Fruit fly (Drosophila melanogaster): ENCODE results near the gene CG9853.
A peak's percentile ranks its signal among the peaks of the same experiment; 100 is the strongest.

CG9853 gene

DNA sequence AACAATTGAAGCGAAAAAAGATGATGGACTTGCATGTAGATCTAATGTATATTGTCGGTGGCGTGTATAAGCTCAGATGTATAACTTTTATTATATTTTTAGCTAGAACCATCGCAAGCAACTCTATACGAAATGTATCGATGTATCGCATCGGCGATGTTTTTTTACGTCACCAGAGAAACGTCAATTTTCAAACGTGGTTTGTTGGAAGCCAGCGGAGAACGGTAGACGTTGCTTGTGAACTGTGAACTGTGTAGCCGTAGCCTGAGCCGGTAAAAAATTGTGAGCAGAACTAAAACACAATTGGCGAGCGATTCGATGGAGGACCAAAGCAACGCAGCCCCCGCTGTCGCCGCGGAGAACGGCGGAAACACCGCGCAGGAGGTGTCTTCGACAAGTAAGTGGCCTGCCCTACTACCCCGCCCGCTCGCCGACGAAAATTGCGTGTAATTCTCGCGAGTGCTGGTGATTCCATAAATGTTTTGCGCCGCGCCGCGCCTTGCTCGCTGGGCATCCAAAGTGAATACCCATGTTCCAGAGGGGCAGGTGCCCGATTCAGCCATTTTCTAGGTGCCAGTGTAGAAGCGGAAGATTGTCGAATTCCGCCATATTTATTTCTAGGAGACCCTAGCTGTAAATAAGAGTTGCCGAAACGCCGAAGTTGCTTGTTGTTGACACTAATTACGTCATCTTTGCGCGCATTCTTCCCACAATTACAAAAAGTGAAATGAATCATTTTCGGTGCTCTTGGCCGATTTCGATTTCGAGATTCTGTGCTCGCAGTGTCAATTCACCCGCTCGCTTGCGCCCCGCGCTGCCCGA is 1.3 kb upstream of the CG9853 start, which contains the start of gene lost:
lost (plus strand) TSS at position 193 of the 822 bp plus-strand sequence.
- no peak for TF ChIP-seq noc (tag; optimal IDR thresholded peaks at IDR 0.05)

DNA sequence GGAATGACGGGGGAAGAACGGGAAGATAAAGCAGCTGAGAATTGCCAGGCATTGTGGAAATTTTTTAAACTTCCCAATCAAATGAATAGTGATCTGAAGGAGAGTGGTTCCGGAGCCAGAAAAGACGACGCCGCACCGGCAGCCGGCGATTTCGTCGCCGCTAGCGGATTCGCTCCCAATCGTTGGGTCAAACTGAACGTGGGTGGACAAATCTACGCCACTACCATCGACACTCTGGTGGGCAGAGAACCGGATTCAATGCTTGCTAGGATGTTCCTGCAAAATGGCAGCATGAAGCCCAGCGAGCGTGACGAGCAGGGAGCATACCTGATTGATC is 1.4 kb downstream of the CG9853 start, which contains the start of gene CG14647:
CG14647 (plus strand) TSS at position 14 of the 337 bp plus-strand sequence.
- no peak for TF ChIP-seq noc (tag; optimal IDR thresholded peaks at IDR 0.05)

DNA sequence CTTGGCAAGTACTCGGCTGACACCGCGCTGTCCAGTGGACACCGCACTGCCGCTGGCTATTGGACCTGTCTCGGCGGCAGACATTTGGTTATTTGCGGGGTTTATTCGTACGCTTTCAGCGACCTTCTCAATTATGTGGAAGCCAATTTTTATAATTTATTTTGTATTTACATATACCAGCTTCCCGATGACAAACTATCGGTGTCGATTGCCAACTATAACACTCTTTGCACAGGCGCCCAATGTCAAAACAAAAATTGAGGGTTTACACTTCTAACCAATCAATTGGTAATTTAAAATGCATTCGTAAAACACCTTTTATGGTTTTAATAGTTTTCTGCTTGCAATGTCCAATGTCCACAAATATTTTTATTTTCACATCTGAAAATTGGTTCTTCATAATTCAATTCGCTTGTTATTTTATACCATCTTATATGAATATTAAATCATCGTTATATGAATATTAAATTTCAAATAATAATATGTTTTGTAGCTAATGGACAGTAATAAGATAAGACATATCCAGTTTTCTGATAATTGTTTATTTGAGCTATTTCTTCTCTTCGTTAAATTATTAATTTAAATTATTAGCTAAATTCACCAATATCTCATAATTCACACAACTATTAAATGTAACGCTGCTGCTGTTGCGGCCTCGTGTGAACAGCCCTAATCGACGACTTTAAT is 1.9 kb downstream of the CG9853 start:
- TF ChIP-seq noc (tag; optimal IDR thresholded peaks at IDR 0.05): no peak

DNA sequence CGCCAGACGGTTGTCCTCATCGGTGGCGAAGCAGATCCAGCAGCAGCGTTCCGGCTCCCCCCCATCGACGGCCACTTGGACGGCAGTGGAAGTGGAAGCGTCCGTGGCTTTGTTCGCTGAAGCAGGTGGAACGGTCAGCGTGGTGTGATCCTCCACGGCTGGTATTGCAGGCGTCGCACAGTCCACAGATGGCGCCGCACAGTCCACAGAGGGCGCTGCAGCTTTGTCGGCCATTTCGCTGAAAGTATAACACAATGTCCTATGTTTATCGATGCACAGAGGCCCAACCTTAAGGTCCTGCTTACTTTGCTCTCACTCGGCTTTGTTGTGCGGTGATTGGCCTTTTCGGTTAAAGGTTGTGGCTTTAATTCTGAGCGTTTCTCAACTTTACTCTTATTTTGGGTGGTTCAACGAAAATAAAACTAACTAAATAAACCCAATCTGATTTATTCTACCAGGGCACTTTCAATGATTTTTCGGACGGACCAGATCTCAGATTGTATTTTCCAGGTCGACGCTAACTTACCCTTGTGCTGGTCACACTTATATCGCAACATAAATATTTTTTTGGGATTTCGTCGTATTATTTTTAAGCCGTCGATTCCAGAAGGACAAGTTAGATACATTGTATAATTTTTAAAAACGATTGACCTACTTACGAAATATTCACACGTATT is 4.3 kb downstream of the CG9853 start, which contains the start of gene CG9855:
CG9855 (minus strand) TSS at position 473 of the 677 bp plus-strand sequence.
- TF ChIP-seq noc (tag; optimal IDR thresholded peaks at IDR 0.05): no peak

DNA sequence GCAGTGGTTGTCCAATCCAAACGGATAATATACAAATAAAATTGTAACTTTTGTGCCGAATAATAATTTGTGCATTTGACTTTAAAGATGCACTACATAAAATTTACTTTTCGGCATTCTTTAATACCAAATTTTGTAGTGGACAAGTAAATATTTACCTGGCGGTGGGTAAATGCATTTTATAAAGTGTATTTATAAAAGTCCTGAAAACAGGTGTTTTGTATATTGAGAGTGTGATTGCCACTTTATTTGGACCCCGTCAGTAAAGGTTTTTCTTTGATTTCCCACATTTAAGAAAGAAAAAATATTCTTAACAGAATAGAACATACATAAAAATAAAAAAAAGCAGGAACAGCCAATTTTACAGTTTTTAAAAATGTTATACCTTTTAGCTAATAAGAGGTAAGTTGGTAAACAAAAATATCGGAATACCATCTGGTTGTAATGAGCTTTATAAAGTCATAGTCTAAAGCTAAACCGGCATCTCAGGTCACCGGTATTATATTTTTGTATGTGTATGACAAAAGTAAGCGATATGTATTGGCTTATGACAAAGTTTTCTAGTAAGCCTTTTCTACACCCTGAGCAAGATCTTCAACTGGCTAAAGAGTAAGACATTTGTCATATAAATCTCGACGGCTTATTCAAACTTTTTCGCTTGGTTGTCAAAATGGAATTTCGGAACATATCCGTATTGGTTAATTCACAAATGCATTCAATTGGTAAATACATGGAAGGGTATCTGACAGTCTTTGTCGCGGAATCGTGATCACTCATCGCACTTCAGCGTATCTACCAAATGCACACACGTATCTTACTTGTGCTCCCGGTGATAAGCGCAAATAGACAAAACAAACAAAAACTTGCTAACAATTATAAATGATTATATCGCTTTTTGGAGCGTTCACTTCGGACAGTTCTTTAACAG is 6.9 kb downstream of the CG9853 start:
- TF ChIP-seq noc (tag; optimal IDR thresholded peaks at IDR 0.05): peak; percentile 96

DNA sequence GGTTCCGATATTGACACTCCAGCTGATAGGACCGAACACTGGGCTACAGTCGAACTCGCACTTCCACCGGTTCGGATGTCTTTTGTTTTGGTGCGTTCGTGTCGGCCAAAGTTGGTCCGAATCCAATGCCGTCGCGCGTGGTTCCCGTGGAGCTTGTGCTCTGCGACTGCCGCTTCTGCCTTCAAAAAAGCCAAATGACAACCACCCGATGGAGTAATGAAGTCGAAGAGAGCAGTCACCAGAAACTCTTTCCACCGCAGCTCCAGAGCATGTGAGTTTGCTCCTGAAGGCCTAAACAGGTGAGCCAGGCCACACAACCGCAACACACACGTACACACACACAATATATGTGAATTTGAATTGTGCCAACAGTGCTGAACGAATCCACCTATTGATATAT is 7.7 kb downstream of the CG9853 start, which contains the start of gene CG34112:
CG34112 (minus strand) TSS at position 143 of the 400 bp plus-strand sequence.
- no peak for TF ChIP-seq noc (tag; optimal IDR thresholded peaks at IDR 0.05)

DNA sequence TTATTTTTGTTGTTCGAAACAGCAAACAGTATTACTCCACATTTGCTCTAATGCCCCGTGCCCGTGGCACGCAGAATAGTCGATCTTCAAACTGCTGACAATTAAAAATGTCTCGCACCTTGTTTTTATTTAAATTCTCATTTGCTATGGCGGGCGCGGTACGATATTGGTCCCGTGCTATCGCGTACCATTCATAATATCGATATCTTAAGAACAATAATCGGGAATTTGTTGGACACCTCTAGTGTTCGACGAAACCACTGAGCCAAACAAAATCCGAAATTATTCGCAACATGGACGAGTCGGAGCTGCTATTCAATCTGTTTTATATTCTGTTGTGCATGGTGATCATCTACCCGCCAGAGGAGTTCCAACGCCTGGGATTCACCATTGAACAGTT is 11.7 kb downstream of the CG9853 start, which contains the start of gene CG14646:
CG14646 (plus strand) TSS at position 234 of the 400 bp plus-strand sequence.
- TF ChIP-seq noc (tag; optimal IDR thresholded peaks at IDR 0.05): no peak

DNA sequence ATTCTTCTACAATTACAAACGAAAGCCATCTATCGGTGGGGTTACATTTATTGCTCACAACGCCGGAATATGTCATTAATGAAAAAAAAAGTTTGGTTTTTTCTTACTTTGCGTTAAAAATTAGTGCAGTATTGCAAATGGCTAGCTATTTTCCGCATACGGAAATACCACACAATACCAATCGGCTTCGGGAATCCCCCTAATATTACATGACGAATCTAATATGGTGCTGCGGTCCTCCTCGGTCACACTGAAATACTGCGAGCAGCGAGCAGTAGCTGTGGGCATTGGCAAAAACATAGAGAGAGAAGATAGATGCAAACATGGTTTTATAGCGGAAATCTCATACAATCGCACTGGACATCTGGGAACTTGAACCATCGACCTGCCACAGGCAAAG is 14.3 kb downstream of the CG9853 start, which contains the start of gene tub:
tub (plus strand) TSS at position 253 of the 400 bp plus-strand sequence.
- peak; percentile 31 for TF ChIP-seq noc (tag; optimal IDR thresholded peaks at IDR 0.05)

DNA sequence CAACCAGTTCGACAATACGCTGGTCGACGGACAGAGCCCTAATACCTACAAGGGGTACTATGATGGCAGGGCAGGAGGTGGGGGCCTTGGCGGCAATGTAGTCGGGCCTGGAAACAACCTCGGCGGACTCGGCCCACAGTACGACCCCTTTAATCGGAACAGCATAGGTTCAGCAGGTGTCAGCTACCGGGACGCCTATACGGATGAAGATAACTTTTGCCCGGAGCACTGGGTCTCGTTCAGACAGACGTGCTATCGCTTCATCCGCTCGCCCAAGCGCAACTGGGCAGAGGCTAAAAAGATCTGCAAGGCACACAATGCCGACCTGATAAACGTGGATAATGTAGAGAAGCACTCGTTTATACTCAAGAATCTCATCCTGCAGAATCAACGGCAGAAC is 19.7 kb downstream of the CG9853 start:
- TF ChIP-seq noc (tag; optimal IDR thresholded peaks at IDR 0.05): no peak

DNA sequence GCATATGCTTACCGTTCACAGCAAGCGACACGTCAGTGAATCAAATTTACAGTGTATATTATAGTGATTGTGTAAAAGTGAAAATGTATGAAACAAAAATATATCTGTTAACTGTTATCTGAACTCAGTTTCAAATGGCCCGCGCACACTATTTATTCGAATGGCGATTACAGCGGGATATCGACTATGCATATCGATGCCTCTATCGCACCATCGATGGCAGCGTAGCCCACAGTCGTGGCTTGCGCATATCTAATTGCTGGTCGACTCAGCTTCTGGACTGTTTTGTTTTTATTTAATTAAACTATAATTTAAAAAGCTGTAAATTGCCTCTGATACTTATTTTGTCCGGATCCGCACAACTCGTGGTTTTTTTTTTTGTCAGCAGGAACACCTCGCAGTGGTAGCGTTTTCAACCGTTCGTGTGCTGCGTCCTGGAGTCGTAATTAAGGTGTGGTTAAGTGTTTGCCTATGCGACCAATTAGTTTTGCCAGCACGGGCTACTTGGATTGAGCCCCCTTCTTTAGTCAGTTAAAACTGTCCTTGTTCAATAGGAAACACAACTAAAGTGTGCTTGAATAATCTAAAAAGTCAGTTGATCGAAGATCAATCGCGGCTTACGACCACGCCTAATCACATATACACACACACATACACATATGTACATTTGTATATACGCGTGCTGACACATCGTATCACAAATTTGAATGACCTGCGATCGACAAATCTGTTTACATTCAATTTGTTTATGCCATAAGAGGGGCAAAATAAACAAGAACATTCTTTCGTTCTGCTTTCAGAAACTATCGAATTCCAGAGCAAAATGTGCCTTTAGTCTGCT is 20.5 kb downstream of the CG9853 start, which contains the start of gene Cont:
Cont (plus strand) TSS at position 228 of the 841 bp plus-strand sequence.
- TF ChIP-seq noc (tag; optimal IDR thresholded peaks at IDR 0.05): no peak

DNA sequence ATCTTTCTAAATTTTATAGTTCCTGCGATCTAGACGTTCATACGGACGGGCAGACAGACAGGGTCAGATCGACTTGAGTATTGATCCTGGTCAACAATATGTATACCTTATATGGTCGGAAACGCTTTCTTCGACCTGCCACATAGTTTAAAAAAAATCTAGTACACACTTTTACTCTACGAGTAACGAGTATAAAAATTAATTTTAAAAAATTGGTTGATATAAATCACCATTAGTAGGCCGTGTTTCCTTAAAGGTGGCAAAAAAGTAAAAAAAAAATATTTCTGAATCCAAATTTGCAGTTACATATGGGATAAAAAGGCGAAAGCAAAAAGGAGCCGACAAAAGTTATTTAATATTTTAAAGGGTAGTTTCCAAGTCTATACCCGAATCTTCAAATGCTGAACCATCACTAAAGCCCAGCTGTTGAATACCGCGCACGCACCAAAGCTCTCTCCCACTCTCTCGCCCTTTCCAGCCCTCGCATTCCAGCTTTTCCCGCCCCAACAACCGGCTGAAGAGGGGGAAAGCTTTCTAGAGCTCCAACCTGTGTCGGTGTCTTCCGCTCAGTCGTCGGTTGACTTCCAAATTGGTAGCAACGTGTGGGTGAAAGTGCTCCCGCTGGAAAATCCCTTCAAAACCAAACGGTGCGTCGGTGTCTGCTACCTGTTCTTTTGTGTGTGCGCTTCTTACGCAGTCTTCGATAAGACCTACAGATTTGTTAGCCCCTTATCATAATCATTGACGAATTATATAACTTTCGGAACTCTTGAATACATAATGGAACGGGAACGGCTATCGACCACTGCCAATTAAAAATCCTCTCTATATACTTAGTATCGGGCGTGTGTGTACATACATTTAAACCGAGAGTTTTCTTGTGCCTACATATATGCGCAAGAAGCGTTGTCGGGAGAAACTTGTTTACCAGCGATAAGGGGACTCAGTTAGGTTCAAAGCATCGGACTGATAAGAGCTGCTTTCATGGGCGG is 23.2 kb downstream of the CG9853 start, which contains the start of gene Sfxn1-3:
Sfxn1-3 (plus strand) TSS at position 238 of the 992 bp plus-strand sequence.
- peak; percentile 81 for TF ChIP-seq noc (tag; optimal IDR thresholded peaks at IDR 0.05)

DNA sequence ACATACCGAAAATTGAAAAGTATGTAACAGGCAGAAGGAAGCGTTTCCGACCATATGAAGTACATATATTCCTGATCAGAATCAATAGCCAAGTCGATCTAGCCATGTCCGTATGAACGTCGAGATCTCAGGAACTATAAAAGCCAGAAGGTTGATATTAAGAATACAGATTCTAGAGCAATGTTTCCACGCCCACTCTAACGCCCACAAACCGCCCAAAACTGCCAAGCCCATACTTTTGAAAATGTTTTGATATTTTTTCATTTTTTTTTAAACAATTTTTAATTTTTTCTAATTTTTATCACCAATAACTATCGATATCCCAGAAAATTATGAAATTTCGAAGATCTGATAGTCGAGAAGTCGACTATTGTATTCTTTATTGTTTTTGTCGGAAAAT is 39.8 kb downstream of the CG9853 start:
- no peak for TF ChIP-seq noc (tag; optimal IDR thresholded peaks at IDR 0.05)

DNA sequence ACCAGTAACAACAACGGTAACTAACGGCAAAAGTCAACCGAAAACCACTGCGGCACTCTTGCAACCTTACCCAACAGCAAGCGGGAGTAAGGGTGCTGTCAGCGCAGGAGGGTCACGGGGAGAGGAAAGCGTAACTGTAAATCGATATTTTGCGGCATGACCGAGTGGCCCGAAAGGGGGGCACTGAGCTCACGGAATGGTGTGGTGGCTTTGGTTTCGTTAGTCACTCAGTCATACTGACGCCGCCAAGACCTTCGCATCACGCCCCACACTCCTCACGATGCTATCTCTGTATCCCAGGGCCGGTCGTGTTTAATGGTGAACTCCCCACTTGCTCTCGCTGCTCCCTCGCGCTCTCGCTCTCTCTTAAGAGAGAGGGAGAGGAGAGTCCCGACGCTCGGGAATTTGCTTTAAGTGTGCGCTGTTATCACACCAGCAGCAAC is 41.1 kb downstream of the CG9853 start:
- no peak for TF ChIP-seq noc (tag; optimal IDR thresholded peaks at IDR 0.05)

Data from whole organism, larva.